Fruit fly (Drosophila melanogaster) whole organism, embryonic: Measurements from ENCODE around the gene CG10550.
A peak's percentile ranks its signal among the peaks of the same experiment; 100 is the strongest.

ENCODE experiments used
- C15 ChIP-seq: fragments of 200-800 bp; sonication (Bioruptor generic); IDR thresholded peaks from 3 replicates; pipeline ENCODE4 v1.3.6; 2022; ENCODE audit warnings: missing biosample characterization, missing genetic modification characterization
- CG10267 ChIP-seq: fragments of 200-800 bp; sonication (Bioruptor generic); optimal IDR thresholded peaks from 2 replicates; lab custom pipeline; 2018; ENCODE audit warnings: missing biosample characterization, mild to moderate bottlenecking, missing genetic modification characterization, moderate library complexity
- CG10431 ChIP-seq: fragments of 200-800 bp; sonication (Bioruptor generic); optimal IDR thresholded peaks from 3 replicates; lab custom pipeline; 2018; ENCODE audit warnings: missing biosample characterization, mild to moderate bottlenecking, missing genetic modification characterization
- CG11398 ChIP-seq: fragments of 200-800 bp; sonication (Bioruptor generic); optimal IDR thresholded peaks from 2 replicates; lab custom pipeline; 2016; ENCODE audit warnings: missing biosample characterization, missing genetic modification characterization
- CG12659 ChIP-seq: fragments of 200-800 bp; sonication (Bioruptor generic); optimal IDR thresholded peaks from 3 replicates; lab custom pipeline; 2017; ENCODE audit warnings: mild to moderate bottlenecking, missing biosample characterization, missing genetic modification reagents, missing genetic modification characterization
- CG15073 ChIP-seq: fragments of 200-800 bp; sonication (Bioruptor generic); optimal IDR thresholded peaks from 2 replicates; lab custom pipeline; 2016; ENCODE audit warnings: missing biosample characterization, missing genetic modification characterization
- CG1529 ChIP-seq: fragments of 200-800 bp; sonication (Bioruptor generic); optimal IDR thresholded peaks from 3 replicates; lab custom pipeline; 2018; ENCODE audit warnings: missing biosample characterization, missing genetic modification characterization
- CG15479 ChIP-seq: fragments of 200-800 bp; sonication (Bioruptor generic); optimal IDR thresholded peaks from 3 replicates; lab custom pipeline; 2019; ENCODE audit warnings: missing biosample characterization, mild to moderate bottlenecking, missing genetic modification characterization, moderate library complexity
- CG15514 ChIP-seq: fragments of 200-800 bp; sonication (Bioruptor generic); optimal IDR thresholded peaks from 3 replicates; lab custom pipeline; 2017; ENCODE audit warnings: missing biosample characterization, missing genetic modification characterization, mild to moderate bottlenecking, moderate library complexity, missing genetic modification reagents
- CG15696 ChIP-seq: fragments of 200-800 bp; sonication (Bioruptor generic); optimal IDR thresholded peaks from 2 replicates; lab custom pipeline; 2019; ENCODE audit warnings: missing biosample characterization, mild to moderate bottlenecking, missing genetic modification characterization, moderate library complexity
- CG1792 ChIP-seq: fragments of 200-800 bp; sonication (Bioruptor generic); optimal IDR thresholded peaks from 2 replicates; lab custom pipeline; 2016; ENCODE audit warnings: missing biosample characterization, missing genetic modification characterization
- CG18262 ChIP-seq: fragments of 200-800 bp; optimal IDR thresholded peaks from 3 replicates; lab custom pipeline; 2019; ENCODE audit warnings: missing biosample characterization, mild to moderate bottlenecking, missing genetic modification characterization, moderate library complexity
- CG1832 ChIP-seq: fragments of 200-800 bp; sonication (Bioruptor generic); optimal IDR thresholded peaks from 2 replicates; lab custom pipeline; 2017; ENCODE audit warnings: missing biosample characterization, mild to moderate bottlenecking, missing genetic modification characterization, inconsistent platforms
- CG31441 ChIP-seq: fragments of 200-800 bp; sonication (Bioruptor generic); IDR thresholded peaks from 2 replicates; pipeline ENCODE4 v1.3.6; 2022; ENCODE audit warnings: missing biosample characterization, missing genetic modification characterization
- CG32767 ChIP-seq: fragments of 200-800 bp; sonication (Bioruptor generic); IDR thresholded peaks from 2 replicates; pipeline ENCODE4 v1.3.6; 2022; ENCODE audit warnings: missing biosample characterization, missing genetic modification characterization
- CG43689 ChIP-seq: fragments of 200-800 bp; sonication (Bioruptor generic); IDR thresholded peaks from 2 replicates; pipeline ENCODE4 v1.3.6; 2022; ENCODE audit warnings: missing biosample characterization, missing genetic modification characterization
- CG5180 ChIP-seq: fragments of 200-800 bp; sonication (Bioruptor generic); optimal IDR thresholded peaks from 3 replicates; lab custom pipeline; 2017; ENCODE audit warnings: missing biosample characterization, missing genetic modification characterization, mild to moderate bottlenecking, moderate library complexity, missing genetic modification reagents
- CG5953 ChIP-seq: fragments of 200-800 bp; sonication (Bioruptor generic); IDR thresholded peaks from 2 replicates; pipeline ENCODE4 v1.3.6; 2022; ENCODE audit warnings: missing biosample characterization, missing genetic modification characterization
- CG8765 ChIP-seq: fragments of 200-800 bp; sonication (Bioruptor generic); IDR thresholded peaks from 2 replicates; pipeline ENCODE4 v1.3.6; 2022; ENCODE audit warnings: missing biosample characterization, missing genetic modification characterization
- CG9727 ChIP-seq: fragments of 200-800 bp; sonication (Bioruptor generic); optimal IDR thresholded peaks from 3 replicates; lab custom pipeline; 2017; ENCODE audit warnings: missing biosample characterization, mild to moderate bottlenecking, missing genetic modification characterization
- D19A ChIP-seq: fragments of 200-800 bp; optimal IDR thresholded peaks from 3 replicates; lab custom pipeline; 2019; ENCODE audit warnings: missing biosample characterization, mild to moderate bottlenecking, missing genetic modification characterization, moderate library complexity
- Ets65A ChIP-seq: fragments of 200-800 bp; sonication (Bioruptor generic); peaks from one replicate; lab custom pipeline; 2016; ENCODE audit warnings: missing biosample characterization, missing genetic modification characterization
- H15 ChIP-seq: fragments of 200-800 bp; sonication (Bioruptor generic); IDR thresholded peaks from 3 replicates; pipeline ENCODE4 v1.3.6; 2022; ENCODE audit warnings: missing biosample characterization, missing genetic modification characterization
- HmgD ChIP-seq: fragments of 200-800 bp; sonication (Bioruptor generic); optimal IDR thresholded peaks from 3 replicates; lab custom pipeline; 2016; ENCODE audit warnings: missing biosample characterization, missing genetic modification characterization
- Hmr ChIP-seq: fragments of 200-800 bp; sonication (Bioruptor generic); optimal IDR thresholded peaks from 3 replicates; lab custom pipeline; 2017; ENCODE audit warnings: mild to moderate bottlenecking, missing biosample characterization, missing genetic modification reagents, missing genetic modification characterization
- Hmx ChIP-seq: fragments of 200-800 bp; sonication (Bioruptor generic); optimal IDR thresholded peaks from 2 replicates; lab custom pipeline; 2016; ENCODE audit warnings: missing biosample characterization, missing genetic modification characterization
- Hr39 ChIP-seq: fragments of >200 bp; optimal IDR thresholded peaks from 2 replicates; lab custom pipeline; 2017
- Jarid2 ChIP-seq: fragments of 200-800 bp; sonication (Bioruptor generic); optimal IDR thresholded peaks from 3 replicates; lab custom pipeline; 2017; ENCODE audit warnings: mild to moderate bottlenecking, missing biosample characterization, missing genetic modification reagents, missing genetic modification characterization
- MESR4 ChIP-seq: fragments of 200-800 bp; sonication (Bioruptor generic); optimal IDR thresholded peaks from 2 replicates; lab custom pipeline; 2018; ENCODE audit warnings: missing biosample characterization, mild to moderate bottlenecking, missing genetic modification characterization, moderate library complexity
- Scr ChIP-seq: fragments of 200-800 bp; sonication (Bioruptor generic); IDR thresholded peaks from 2 replicates; pipeline ENCODE4 v1.3.6; 2022; ENCODE audit warnings: missing biosample characterization, missing genetic modification characterization; ENCODE audit not compliant: partially characterized antibody
- Side ChIP-seq: fragments of 200-800 bp; sonication (Bioruptor generic); optimal IDR thresholded peaks from 2 replicates; lab custom pipeline; 2016; ENCODE audit warnings: missing biosample characterization, missing genetic modification characterization
- Sry-δ ChIP-seq: fragments of 200-800 bp; sonication (Bioruptor generic); optimal IDR thresholded peaks from 2 replicates; lab custom pipeline; 2016; ENCODE audit warnings: missing biosample characterization, missing genetic modification characterization
- az2 ChIP-seq: fragments of 200-800 bp; sonication (Bioruptor generic); optimal IDR thresholded peaks from 3 replicates; lab custom pipeline; 2016; ENCODE audit warnings: missing biosample characterization, missing genetic modification characterization
- chif ChIP-seq, 2 experiments: fragments of 200-800 bp; sonication (Bioruptor generic); optimal IDR thresholded peaks; 3 replicates each; lab custom pipeline; 2016; ENCODE audit warnings: missing biosample characterization in 2 of 2, missing genetic modification characterization in 2 of 2
- fru ChIP-seq: fragments of >200 bp; optimal IDR thresholded peaks from 2 replicates; lab custom pipeline; 2017
- fu2 ChIP-seq: fragments of 200-800 bp; sonication (Bioruptor generic); optimal IDR thresholded peaks from 2 replicates; lab custom pipeline; 2016; ENCODE audit warnings: missing biosample characterization, missing genetic modification characterization
- gfzf ChIP-seq: fragments of 200-800 bp; sonication (Bioruptor generic); optimal IDR thresholded peaks from 2 replicates; lab custom pipeline; 2016; ENCODE audit warnings: missing biosample characterization, mild to moderate bottlenecking, missing genetic modification characterization, moderate library complexity
- gsb ChIP-seq: fragments of 200-800 bp; sonication (Bioruptor generic); IDR thresholded peaks from 2 replicates; pipeline ENCODE4 v1.3.6; 2022; ENCODE audit warnings: missing biosample characterization, missing genetic modification characterization
- h ChIP-seq: fragments of >200 bp; optimal IDR thresholded peaks from 2 replicates; lab custom pipeline; 2017
- hth ChIP-seq: fragments of >200 bp; optimal IDR thresholded peaks from 2 replicates; lab custom pipeline; 2017; ENCODE audit warnings: inconsistent platforms
- ken ChIP-seq: fragments of 200-800 bp; sonication (Bioruptor generic); IDR thresholded peaks from 3 replicates; pipeline ENCODE4 v1.3.6; 2022; ENCODE audit warnings: missing biosample characterization, missing genetic modification characterization
- lab ChIP-seq: fragments of 200-800 bp; sonication (Bioruptor generic); optimal IDR thresholded peaks from 3 replicates; lab custom pipeline; 2017; ENCODE audit warnings: missing biosample characterization, missing genetic modification characterization, mild to moderate bottlenecking, moderate library complexity, missing genetic modification reagents
- luna ChIP-seq: fragments of 200-800 bp; sonication (Bioruptor generic); optimal IDR thresholded peaks from 2 replicates; lab custom pipeline; 2016; ENCODE audit warnings: missing biosample characterization, missing genetic modification characterization
- mam ChIP-seq: fragments of 200-800 bp; sonication (Bioruptor generic); optimal IDR thresholded peaks from 3 replicates; lab custom pipeline; 2016; ENCODE audit warnings: missing biosample characterization, missing genetic modification characterization
- mirr ChIP-seq: fragments of 200-800 bp; sonication (Bioruptor generic); optimal IDR thresholded peaks from 3 replicates; lab custom pipeline; 2018; ENCODE audit warnings: missing biosample characterization, mild to moderate bottlenecking, missing genetic modification characterization
- p53 ChIP-seq: fragments of 200-800 bp; sonication (Bioruptor generic); optimal IDR thresholded peaks from 2 replicates; lab custom pipeline; 2016; ENCODE audit warnings: missing biosample characterization, missing genetic modification characterization
- slbo ChIP-seq: fragments of 200-800 bp; sonication (Bioruptor generic); IDR thresholded peaks from 2 replicates; pipeline ENCODE4 v1.3.6; 2022; ENCODE audit warnings: missing biosample characterization, missing genetic modification characterization
- slou ChIP-seq: fragments of 200-800 bp; sonication (Bioruptor generic); optimal IDR thresholded peaks from 3 replicates; lab custom pipeline; 2016; ENCODE audit warnings: missing biosample characterization, missing genetic modification characterization
- sr ChIP-seq: fragments of 200-800 bp; sonication (Bioruptor generic); IDR thresholded peaks from 3 replicates; pipeline ENCODE4 v1.3.6; 2022; ENCODE audit warnings: missing biosample characterization, missing genetic modification characterization
- zen ChIP-seq: fragments of 200-800 bp; sonication (Bioruptor generic); optimal IDR thresholded peaks from 3 replicates; lab custom pipeline; 2018; ENCODE audit warnings: missing biosample characterization, mild to moderate bottlenecking, missing genetic modification characterization, moderate library complexity
- zf30C ChIP-seq: fragments of 200-800 bp; sonication (Bioruptor generic); optimal IDR thresholded peaks from 3 replicates; lab custom pipeline; 2018; ENCODE audit warnings: missing biosample characterization, mild to moderate bottlenecking, missing genetic modification characterization

CG10550 gene

dm6 chr3R:25258628-25259240 is 49.5 kb downstream of the CG10550 start, which contains the start of gene CG11857 (continued):
- TF ChIP-seq CG18262 (tag; lab: Kevin White, UChicago) (peak; percentile 96), Hr39 (lab: Kevin White, UChicago) (no peak), CG1832 (GFP tag; lab: Kevin White, UChicago) (no peak), mirr (peak; percentile 95), slbo (GFP tag; lab: Robert Waterston, UW) (peak; percentile 100), CG15696 (tag; lab: Kevin White, UChicago) (peak; percentile 98), p53 (GFP tag; lab: Kevin White, UChicago) (peak; percentile 93), CG32767 (GFP tag; lab: Robert Waterston, UW) (peak; percentile 97), CG1792 (GFP tag; lab: Kevin White, UChicago) (peak; percentile 95), CG15479 (GFP tag; lab: Kevin White, UChicago) (peak; percentile 30), CG1529 (GFP tag; lab: Kevin White, UChicago) (peak; percentile 94), sr (peak; percentile 87; the same call in 2 of the 3 replicates), MESR4 (GFP tag; lab: Kevin White, UChicago) (peak; percentile 91), Ets65A (GFP tag; lab: Kevin White, UChicago) (peak; percentile 100), fu2 (GFP tag; lab: Kevin White, UChicago) (peak; percentile 97), HmgD (GFP tag; lab: Kevin White, UChicago) (peak; percentile 95), mam (GFP tag; lab: Kevin White, UChicago) (peak; percentile 99), luna (GFP tag; lab: Kevin White, UChicago) (peak; percentile 91), zf30C (GFP tag; lab: Kevin White, UChicago) (peak; percentile 27), H15 (GFP tag; lab: Robert Waterston, UW) (peak; percentile 99), gfzf (GFP tag; lab: Kevin White, UChicago) (peak; percentile 44), C15 (GFP tag; lab: Robert Waterston, UW) (peak; percentile 98), lab (GFP tag; lab: Kevin White, UChicago) (peak; percentile 98), CG43689 (GFP tag; lab: Robert Waterston, UW) (peak; percentile 93), fru (lab: Kevin White, UChicago) (no peak), Sry-δ (GFP tag; lab: Kevin White, UChicago) (peak; percentile 99), CG5180 (no peak), Scr (GFP tag; lab: Robert Waterston, UW) (peak; percentile 100), D19A (tag; lab: Kevin White, UChicago) (peak; percentile 92), CG9727 (GFP tag; lab: Kevin White, UChicago) (peak; percentile 98), CG15073 (peak; percentile 80), Jarid2 (GFP tag; lab: Kevin White, UChicago) (peak; percentile 84), Hmr (GFP tag; lab: Kevin White, UChicago) (peak; percentile 97), Side (peak; percentile 95), CG5953 (GFP tag; lab: Robert Waterston, UW) (peak; percentile 96), ken (GFP tag; lab: Robert Waterston, UW) (peak; percentile 99), Hmx (GFP tag; lab: Kevin White, UChicago) (peak; percentile 96), CG15514 (peak; percentile 93), CG31441 (GFP tag; lab: Robert Waterston, UW) (peak; percentile 96), chif (GFP tag; optimal IDR thresholded peaks at IDR 0.05; lab: Kevin White, UChicago) (peak; percentile 97 to 98), gsb (GFP tag; lab: Robert Waterston, UW) (peak; percentile 97), CG12659 (GFP tag; lab: Kevin White, UChicago) (peak; percentile 99), zen (tag; lab: Kevin White, UChicago) (peak; percentile 99), h (lab: Kevin White, UChicago) (no peak), CG8765 (peak; percentile 98), CG11398 (GFP tag; lab: Kevin White, UChicago) (peak; percentile 94), CG10431 (GFP tag; lab: Kevin White, UChicago) (peak; percentile 82), hth (no peak), slou (peak; percentile 98), CG10267 (tag; lab: Kevin White, UChicago) (peak; percentile 94), az2 (GFP tag; lab: Kevin White, UChicago) (peak; percentile 99)
